Fruit fly (Drosophila melanogaster) whole organism, prepupa: ENCODE data around the gene CG17110.

Experiments used
- Blimp-1 ChIP-seq: fragments of 200-800 bp; sonication (Bioruptor generic); optimal IDR thresholded peaks from 3 replicates; lab custom pipeline; 2017; ENCODE audit warnings: missing biosample characterization, missing genetic modification characterization, mild to moderate bottlenecking, moderate library complexity, missing genetic modification reagents
- CG10669 ChIP-seq: fragments of 200-800 bp; sonication (Bioruptor generic); optimal IDR thresholded peaks from 3 replicates; lab custom pipeline; 2018; ENCODE audit warnings: missing biosample characterization, mild to moderate bottlenecking, missing genetic modification characterization, moderate library complexity
- CG11762 ChIP-seq: fragments of 200-800 bp; sonication (Bioruptor generic); optimal IDR thresholded peaks from 3 replicates; lab custom pipeline; 2016; ENCODE audit warnings: missing biosample characterization, missing genetic modification characterization; ENCODE audit not compliant: insufficient read depth
- CG11902 ChIP-seq: fragments of 200-800 bp; sonication (Bioruptor generic); optimal IDR thresholded peaks from 3 replicates; lab custom pipeline; 2016; ENCODE audit warnings: missing biosample characterization, missing genetic modification characterization
- CG15336 ChIP-seq: fragments of 200-800 bp; sonication (Bioruptor generic); IDR thresholded peaks from 2 replicates; pipeline ENCODE4 v1.3.6; 2022; ENCODE audit warnings: missing biosample characterization, missing genetic modification characterization
- CG1621 ChIP-seq: fragments of 200-800 bp; sonication (Bioruptor generic); optimal IDR thresholded peaks from 3 replicates; lab custom pipeline; 2018; ENCODE audit warnings: missing biosample characterization, mild to moderate bottlenecking, missing genetic modification characterization
- CG16779 ChIP-seq: fragments of 200-800 bp; sonication (Bioruptor generic); optimal IDR thresholded peaks from 3 replicates; lab custom pipeline; 2017; ENCODE audit warnings: missing biosample characterization, mild to moderate bottlenecking, missing genetic modification characterization
- CG3032 ChIP-seq: fragments of 200-800 bp; optimal IDR thresholded peaks from 2 replicates; lab custom pipeline; 2019; ENCODE audit warnings: missing biosample characterization, mild to moderate bottlenecking, missing genetic modification characterization, moderate library complexity
- CG32006 ChIP-seq: fragments of 200-800 bp; sonication (Bioruptor generic); optimal IDR thresholded peaks from 3 replicates; lab custom pipeline; 2017; ENCODE audit warnings: missing biosample characterization, mild to moderate bottlenecking, missing genetic modification characterization
- CG34406 ChIP-seq: fragments of 200-800 bp; sonication (Bioruptor generic); optimal IDR thresholded peaks from 3 replicates; lab custom pipeline; 2016; ENCODE audit warnings: missing biosample characterization, missing genetic modification characterization
- CG3919 ChIP-seq: fragments of 200-800 bp; sonication (Bioruptor generic); optimal IDR thresholded peaks from 3 replicates; lab custom pipeline; 2016; ENCODE audit warnings: missing biosample characterization, missing genetic modification characterization
- CG4318 ChIP-seq: fragments of 200-800 bp; sonication (Bioruptor generic); optimal IDR thresholded peaks from 3 replicates; lab custom pipeline; 2017; ENCODE audit warnings: missing biosample characterization, mild to moderate bottlenecking, missing genetic modification characterization
- CG6163 ChIP-seq: fragments of 200-800 bp; sonication (Bioruptor generic); IDR thresholded peaks from 3 replicates; pipeline ENCODE4 v1.3.6; 2022; ENCODE audit warnings: missing biosample characterization, missing genetic modification characterization
- CG6276 ChIP-seq: fragments of 200-800 bp; sonication (Bioruptor generic); optimal IDR thresholded peaks from 2 replicates; lab custom pipeline; 2017; ENCODE audit warnings: missing biosample characterization, mild to moderate bottlenecking, missing genetic modification characterization
- CG6792 ChIP-seq: fragments of 200-800 bp; sonication (Bioruptor generic); optimal IDR thresholded peaks from 3 replicates; lab custom pipeline; 2016; ENCODE audit warnings: missing biosample characterization, missing genetic modification characterization
- CG6808 ChIP-seq: fragments of 200-800 bp; sonication (Bioruptor generic); optimal IDR thresholded peaks from 3 replicates; lab custom pipeline; 2017; ENCODE audit warnings: missing biosample characterization, missing genetic modification characterization, mild to moderate bottlenecking, moderate library complexity, missing genetic modification reagents
- CG6854 ChIP-seq: fragments of 200-800 bp; sonication (Bioruptor generic); optimal IDR thresholded peaks from 2 replicates; lab custom pipeline; 2017; ENCODE audit warnings: missing biosample characterization, mild to moderate bottlenecking, missing genetic modification characterization
- CG8119 ChIP-seq: fragments of 200-800 bp; sonication (Bioruptor generic); IDR thresholded peaks from 3 replicates; pipeline ENCODE4 v1.3.6; 2022; ENCODE audit warnings: missing biosample characterization, missing genetic modification characterization
- CG8319 ChIP-seq: fragments of 200-800 bp; sonication (Bioruptor generic); optimal IDR thresholded peaks from 3 replicates; lab custom pipeline; 2016; ENCODE audit warnings: missing biosample characterization, missing genetic modification characterization
- CG8632 ChIP-seq: fragments of 200-800 bp; sonication (Bioruptor generic); optimal IDR thresholded peaks from 3 replicates; lab custom pipeline; 2016; ENCODE audit warnings: missing biosample characterization, missing genetic modification characterization
- CG9139 ChIP-seq: fragments of 200-800 bp; sonication (Bioruptor generic); optimal IDR thresholded peaks from 3 replicates; lab custom pipeline; 2017; ENCODE audit warnings: missing biosample characterization, mild to moderate bottlenecking, missing genetic modification characterization
- Eip75B ChIP-seq: fragments of 200-800 bp; sonication (Bioruptor generic); optimal IDR thresholded peaks from 3 replicates; lab custom pipeline; 2016; ENCODE audit warnings: missing biosample characterization, missing genetic modification characterization
- Eip78C ChIP-seq: fragments of 200-800 bp; sonication (Bioruptor generic); peaks from one replicate; lab custom pipeline; 2016; ENCODE audit warnings: missing biosample characterization, missing genetic modification characterization
- Ets21C ChIP-seq: fragments of 200-800 bp; sonication (Bioruptor generic); optimal IDR thresholded peaks from 3 replicates; lab custom pipeline; 2016; ENCODE audit warnings: missing biosample characterization, missing genetic modification characterization
- Ets96B ChIP-seq: fragments of 200-800 bp; optimal IDR thresholded peaks from 2 replicates; lab custom pipeline; 2019; ENCODE audit warnings: missing biosample characterization, mild to moderate bottlenecking, missing genetic modification characterization, moderate library complexity
- Hr38 ChIP-seq: sonication (Bioruptor generic); optimal IDR thresholded peaks from 2 replicates; lab custom pipeline; 2016; ENCODE audit warnings: missing biosample characterization, missing genetic modification characterization
- Hr39 ChIP-seq: fragments of 200-800 bp; sonication (Bioruptor generic); optimal IDR thresholded peaks from 2 replicates; lab custom pipeline; 2016; ENCODE audit warnings: missing biosample characterization, missing genetic modification characterization
- Lpt ChIP-seq: fragments of 200-800 bp; sonication (Bioruptor generic); optimal IDR thresholded peaks from 3 replicates; lab custom pipeline; 2016; ENCODE audit warnings: missing biosample characterization, missing genetic modification characterization
- Met ChIP-seq: fragments of 200-800 bp; sonication (Bioruptor generic); optimal IDR thresholded peaks from 3 replicates; lab custom pipeline; 2016; ENCODE audit warnings: missing biosample characterization, missing genetic modification characterization
- OdsH ChIP-seq: fragments of 200-800 bp; sonication (Bioruptor generic); optimal IDR thresholded peaks from 3 replicates; lab custom pipeline; 2016; ENCODE audit warnings: missing biosample characterization, missing genetic modification characterization
- Smox ChIP-seq: fragments of 200-800 bp; sonication (Bioruptor generic); optimal IDR thresholded peaks from 3 replicates; lab custom pipeline; 2016; ENCODE audit warnings: missing biosample characterization, missing genetic modification characterization
- Sox102F ChIP-seq: fragments of 200-800 bp; sonication (Bioruptor generic); optimal IDR thresholded peaks from 2 replicates; lab custom pipeline; 2016; ENCODE audit warnings: missing biosample characterization, mild to moderate bottlenecking, missing genetic modification characterization
- Sox14 ChIP-seq: fragments of 200-800 bp; sonication (Bioruptor generic); optimal IDR thresholded peaks from 3 replicates; lab custom pipeline; 2016; ENCODE audit warnings: missing biosample characterization, missing genetic modification characterization
- Sox15 ChIP-seq: fragments of 200-800 bp; sonication (Bioruptor generic); optimal IDR thresholded peaks from 3 replicates; lab custom pipeline; 2016; ENCODE audit warnings: missing biosample characterization, missing genetic modification characterization
- achi ChIP-seq: fragments of 200-800 bp; sonication (Bioruptor generic); optimal IDR thresholded peaks from 3 replicates; lab custom pipeline; 2016; ENCODE audit warnings: missing biosample characterization, missing genetic modification characterization
- acj6 ChIP-seq: fragments of 200-800 bp; sonication (Bioruptor generic); optimal IDR thresholded peaks from 3 replicates; lab custom pipeline; 2016; ENCODE audit warnings: missing biosample characterization, missing genetic modification characterization
- cyc ChIP-seq: fragments of 200-800 bp; sonication (Bioruptor generic); optimal IDR thresholded peaks from 3 replicates; lab custom pipeline; 2016; ENCODE audit warnings: missing biosample characterization, missing genetic modification characterization
- dac ChIP-seq: fragments of 200-800 bp; sonication (Bioruptor generic); optimal IDR thresholded peaks from 2 replicates; lab custom pipeline; 2017; ENCODE audit warnings: missing biosample characterization, mild to moderate bottlenecking, missing genetic modification characterization
- dsx ChIP-seq: fragments of 200-800 bp; optimal IDR thresholded peaks from 3 replicates; lab custom pipeline; 2019; ENCODE audit warnings: missing biosample characterization, mild to moderate bottlenecking, missing genetic modification characterization, moderate library complexity; ENCODE audit not compliant: poor library complexity, severe bottlenecking
- eg ChIP-seq: fragments of 200-800 bp; sonication (Bioruptor generic); IDR thresholded peaks from 3 replicates; pipeline ENCODE4 v1.3.6; 2022; ENCODE audit warnings: missing biosample characterization, missing genetic modification characterization
- esn ChIP-seq: fragments of 200-800 bp; sonication (Bioruptor generic); optimal IDR thresholded peaks from 2 replicates; lab custom pipeline; 2016; ENCODE audit warnings: missing biosample characterization, mild to moderate bottlenecking, missing genetic modification characterization, moderate library complexity
- fd59A ChIP-seq: fragments of 200-800 bp; sonication (Bioruptor generic); optimal IDR thresholded peaks from 2 replicates; lab custom pipeline; 2017; ENCODE audit warnings: missing biosample characterization, mild to moderate bottlenecking, missing genetic modification characterization, missing genetic modification reagents
- fd85E ChIP-seq: fragments of 200-800 bp; sonication (Bioruptor generic); optimal IDR thresholded peaks from 3 replicates; lab custom pipeline; 2016; ENCODE audit warnings: missing biosample characterization, missing genetic modification characterization
- fkh ChIP-seq: fragments of 200-800 bp; sonication (Bioruptor generic); optimal IDR thresholded peaks from 3 replicates; lab custom pipeline; 2017; ENCODE audit warnings: missing biosample characterization, mild to moderate bottlenecking, missing genetic modification characterization, moderate library complexity
- lz ChIP-seq: fragments of 200-800 bp; sonication (Bioruptor generic); optimal IDR thresholded peaks from 3 replicates; lab custom pipeline; 2016; ENCODE audit warnings: missing biosample characterization, missing genetic modification characterization
- net ChIP-seq: fragments of 200-800 bp; sonication (Bioruptor generic); optimal IDR thresholded peaks from 3 replicates; lab custom pipeline; 2016; ENCODE audit warnings: missing biosample characterization, missing genetic modification characterization
- pdm3 ChIP-seq: fragments of 200-800 bp; sonication (Bioruptor generic); optimal IDR thresholded peaks from 3 replicates; lab custom pipeline; 2016; ENCODE audit warnings: missing biosample characterization, missing genetic modification characterization
- salr ChIP-seq, 2 experiments: fragments of 200-800 bp; sonication (Bioruptor generic); optimal IDR thresholded peaks; 3 replicates each; lab custom pipeline; 2016 to 2018; ENCODE audit warnings: missing biosample characterization in 2 of 2, missing genetic modification characterization in 2 of 2, mild to moderate bottlenecking in 1 of 2
- ss ChIP-seq, 2 experiments: fragments of 200-800 bp; sonication (Bioruptor generic); optimal IDR thresholded peaks; 2 replicates in 1 of 2; 3 replicates in 1 of 2; lab custom pipeline; 2017 to 2018; ENCODE audit warnings: mild to moderate bottlenecking in 2 of 2, missing biosample characterization in 2 of 2, missing genetic modification characterization in 2 of 2, moderate library complexity in 1 of 2
- svp ChIP-seq: fragments of 200-800 bp; sonication (Bioruptor generic); peaks from one replicate; lab custom pipeline; 2016; ENCODE audit warnings: missing biosample characterization, missing genetic modification characterization
- topi ChIP-seq: fragments of 200-800 bp; sonication (Bioruptor generic); optimal IDR thresholded peaks from 3 replicates; lab custom pipeline; 2016; ENCODE audit warnings: missing biosample characterization, missing genetic modification characterization
- vri ChIP-seq: fragments of 200-800 bp; sonication (Bioruptor generic); optimal IDR thresholded peaks from 3 replicates; lab custom pipeline; 2016; ENCODE audit warnings: missing biosample characterization, mild to moderate bottlenecking, missing genetic modification characterization

Gene CG17110

DNA sequence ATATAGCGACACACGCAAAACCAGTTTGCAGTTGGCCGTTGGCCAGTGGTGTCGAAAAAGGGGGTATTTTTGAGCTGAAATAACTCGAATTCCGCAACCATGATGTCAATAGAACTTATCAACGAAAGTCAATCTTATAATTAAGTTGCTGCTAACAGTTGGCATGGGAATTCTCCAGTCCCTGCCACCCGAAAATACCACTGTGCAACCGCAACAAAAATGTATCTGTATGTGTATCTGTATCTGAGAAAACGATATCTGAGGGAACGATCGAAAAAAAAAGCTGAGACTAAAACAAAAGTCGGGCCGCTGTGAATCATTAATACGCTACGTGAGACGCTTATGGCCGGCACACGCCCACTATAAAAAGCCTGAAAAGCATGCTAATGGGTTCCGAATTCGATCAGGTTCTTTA lies 45.0 kb upstream of the CG17110 start:
- TF ChIP-seq Ets21C (GFP tag; lab: Kevin White, UChicago) (peak; percentile 91), CG1621 (peak; percentile 88), CG6163 (GFP tag; lab: Robert Waterston, UW) (peak; percentile 92), fd59A (peak; percentile 82), svp (GFP tag; lab: Kevin White, UChicago) (peak; percentile 97), esn (GFP tag; lab: Kevin White, UChicago) (peak; percentile 93), CG3919 (GFP tag; lab: Kevin White, UChicago) (peak; percentile 93), CG8632 (GFP tag; lab: Kevin White, UChicago) (peak; percentile 89), achi (peak; percentile 88), Hr38 (GFP tag; lab: Kevin White, UChicago) (no peak), CG8119 (peak; percentile 85), salr (GFP tag; optimal IDR thresholded peaks at IDR 0.05; lab: Kevin White, UChicago) (peak; percentile 74 to 82), fd85E (GFP tag; lab: Kevin White, UChicago) (peak; percentile 65), Ets96B (tag; lab: Kevin White, UChicago) (peak; percentile 90), Blimp-1 (GFP tag; lab: Kevin White, UChicago) (peak; percentile 79), CG4318 (peak; percentile 60), Smox (peak; percentile 91), CG16779 (peak; percentile 57), dac (GFP tag; lab: Kevin White, UChicago) (peak; percentile 47), CG11902 (peak; percentile 89), CG6854 (GFP tag; lab: Kevin White, UChicago) (peak; percentile 15), Sox15 (GFP tag; lab: Kevin White, UChicago) (peak; percentile 85), topi (GFP tag; lab: Kevin White, UChicago) (peak; percentile 93), CG9139 (GFP tag; lab: Kevin White, UChicago) (peak; percentile 73), Lpt (GFP tag; lab: Kevin White, UChicago) (peak; percentile 63), fkh (GFP tag; lab: Kevin White, UChicago) (no peak), CG15336 (peak; percentile 79), Eip75B (peak; percentile 90), Eip78C (GFP tag; lab: Kevin White, UChicago) (peak; percentile 97), CG11762 (GFP tag; lab: Kevin White, UChicago) (peak; percentile 73), cyc (peak; percentile 93), pdm3 (GFP tag; lab: Kevin White, UChicago) (peak; percentile 89), Sox102F (GFP tag; lab: Kevin White, UChicago) (peak; percentile 93), CG32006 (peak; percentile 80), Hr39 (GFP tag; lab: Kevin White, UChicago) (peak; percentile 95), acj6 (GFP tag; lab: Kevin White, UChicago) (peak; percentile 90), ss (GFP tag; optimal IDR thresholded peaks at IDR 0.05; lab: Kevin White, UChicago) (peak; percentile 70 to 89), CG8319 (GFP tag; lab: Kevin White, UChicago) (peak; percentile 87), CG10669 (GFP tag; lab: Kevin White, UChicago) (peak; percentile 91), Sox14 (GFP tag; lab: Kevin White, UChicago) (peak; percentile 91), OdsH (GFP tag; lab: Kevin White, UChicago) (peak; percentile 89), CG6792 (peak; percentile 89), lz (GFP tag; lab: Kevin White, UChicago) (peak; percentile 94), Met (GFP tag; lab: Kevin White, UChicago) (peak; percentile 92), CG6276 (peak; percentile 41), CG3032 (tag; lab: Kevin White, UChicago) (peak; percentile 85), dsx (GFP tag; lab: Kevin White, UChicago) (peak; percentile 82), net (GFP tag; lab: Kevin White, UChicago) (peak; percentile 91), vri (GFP tag; lab: Kevin White, UChicago) (peak; percentile 93), CG34406 (peak; percentile 91), CG6808 (GFP tag; lab: Kevin White, UChicago) (peak; percentile 82), eg (GFP tag; lab: Robert Waterston, UW) (peak; percentile 84)
